Worm (Caenorhabditis elegans) whole organism, late embryonic: Measurements from ENCODE around the gene klp-3.

Experiments used
- C08G9.2 ChIP-seq: sonication (generic microtip); optimal IDR thresholded peaks from 2 replicates; lab custom pipeline; 2016; ENCODE audit warnings: mild to moderate bottlenecking, missing genetic modification characterization, moderate library complexity, missing compliant biosample characterization
- C38D4.7 ChIP-seq: fragments of 200-800 bp; sonication (Bioruptor generic); optimal IDR thresholded peaks from 2 replicates; lab custom pipeline; 2018; ENCODE audit warnings: mild to moderate bottlenecking, missing genetic modification characterization, moderate library complexity, missing compliant biosample characterization
- F13H6.1 ChIP-seq: sonication (generic microtip); optimal IDR thresholded peaks from 2 replicates; lab custom pipeline; 2016; ENCODE audit warnings: missing genetic modification characterization, missing compliant biosample characterization
- K02D7.2 ChIP-seq: sonication (generic microtip); optimal IDR thresholded peaks from 2 replicates; lab custom pipeline; 2017; ENCODE audit warnings: mild to moderate bottlenecking, missing genetic modification characterization, missing compliant biosample characterization
- K09A11.1 ChIP-seq: sonication (generic microtip); optimal IDR thresholded peaks from 2 replicates; lab custom pipeline; 2017; ENCODE audit warnings: antibody characterized with exemption, mild to moderate bottlenecking, missing genetic modification characterization, missing compliant biosample characterization; ENCODE audit not compliant: insufficient read depth
- Y22D7AL.16 ChIP-seq: sonication (generic microtip); optimal IDR thresholded peaks from 2 replicates; lab custom pipeline; 2016; ENCODE audit warnings: missing genetic modification characterization, missing compliant biosample characterization
- ceh-14 ChIP-seq: sonication (generic microtip); optimal IDR thresholded peaks from 2 replicates; lab custom pipeline; 2016; ENCODE audit warnings: missing genotype, missing genetic modification characterization, missing compliant biosample characterization
- ceh-18 ChIP-seq: sonication (generic microtip); optimal IDR thresholded peaks from 2 replicates; lab custom pipeline; 2016; ENCODE audit warnings: missing genetic modification characterization, missing compliant biosample characterization
- ceh-2 ChIP-seq: sonication (generic microtip); optimal IDR thresholded peaks from 2 replicates; lab custom pipeline; 2016; ENCODE audit warnings: missing genotype, missing genetic modification characterization, missing compliant biosample characterization
- ceh-30 ChIP-seq: fragments of 150-350 bp; optimal IDR thresholded peaks from 2 replicates; lab custom pipeline; 2014; ENCODE audit warnings: missing biosample characterization, missing genetic modification characterization
- ceh-31 ChIP-seq: sonication (generic microtip); optimal IDR thresholded peaks from 2 replicates; lab custom pipeline; 2016; ENCODE audit warnings: missing genetic modification characterization, missing compliant biosample characterization
- ceh-34 ChIP-seq: sonication (generic microtip); optimal IDR thresholded peaks from 2 replicates; lab custom pipeline; 2016; ENCODE audit warnings: mild to moderate bottlenecking, missing genetic modification characterization, missing compliant biosample characterization
- ceh-45 ChIP-seq: fragments of 200-800 bp; sonication (Bioruptor generic); IDR thresholded peaks from 2 replicates; pipeline ENCODE4 v1.3.6; 2022; ENCODE audit warnings: missing genetic modification reagents, missing genetic modification characterization, missing compliant biosample characterization
- che-1 ChIP-seq: sonication (generic microtip); optimal IDR thresholded peaks from 2 replicates; lab custom pipeline; 2016; ENCODE audit warnings: mild to moderate bottlenecking, missing genetic modification characterization, missing compliant biosample characterization
- dmd-4 ChIP-seq: sonication (generic microtip); optimal IDR thresholded peaks from 2 replicates; lab custom pipeline; 2016; ENCODE audit warnings: borderline replicate concordance, missing genetic modification characterization, missing compliant biosample characterization
- dve-1 ChIP-seq: sonication (generic microtip); optimal IDR thresholded peaks from 2 replicates; lab custom pipeline; 2017; ENCODE audit warnings: antibody characterized with exemption, mild to moderate bottlenecking, missing genetic modification characterization, missing compliant biosample characterization
- elt-2 ChIP-seq: sonication (generic microtip); optimal IDR thresholded peaks from 2 replicates; lab custom pipeline; 2016; ENCODE audit warnings: missing genetic modification reagents, missing genetic modification characterization, missing compliant biosample characterization
- elt-4 ChIP-seq: sonication (generic microtip); optimal IDR thresholded peaks from 2 replicates; lab custom pipeline; 2016; ENCODE audit warnings: missing genetic modification characterization, missing compliant biosample characterization
- ets-4 ChIP-seq: sonication (generic microtip); optimal IDR thresholded peaks from 2 replicates; lab custom pipeline; 2016; ENCODE audit warnings: missing genetic modification characterization, missing compliant biosample characterization
- fax-1 ChIP-seq: sonication (generic microtip); optimal IDR thresholded peaks from 2 replicates; lab custom pipeline; 2016; ENCODE audit warnings: missing genotype, missing genetic modification characterization, missing compliant biosample characterization
- fkh-6 ChIP-seq: sonication (generic microtip); optimal IDR thresholded peaks from 2 replicates; lab custom pipeline; 2016; ENCODE audit warnings: missing genetic modification characterization, missing compliant biosample characterization
- hlh-15 ChIP-seq: sonication (generic microtip); optimal IDR thresholded peaks from 2 replicates; lab custom pipeline; 2016; ENCODE audit warnings: missing genetic modification characterization, missing compliant biosample characterization
- hlh-8 ChIP-seq: sonication (generic microtip); optimal IDR thresholded peaks from 2 replicates; lab custom pipeline; 2016; ENCODE audit warnings: missing genotype, missing genetic modification characterization, missing compliant biosample characterization
- lim-6 ChIP-seq: sonication (generic microtip); optimal IDR thresholded peaks from 2 replicates; lab custom pipeline; 2016; ENCODE audit warnings: missing genetic modification characterization, missing compliant biosample characterization
- nfya-1 ChIP-seq: sonication (generic microtip); optimal IDR thresholded peaks from 2 replicates; lab custom pipeline; 2017; ENCODE audit warnings: missing genetic modification characterization, mild to moderate bottlenecking, missing compliant biosample characterization, antibody characterized with exemption, moderate library complexity
- pat-9 ChIP-seq: fragments of 200-800 bp; sonication (Bioruptor generic); optimal IDR thresholded peaks from 2 replicates; lab custom pipeline; 2018; ENCODE audit warnings: mild to moderate bottlenecking, missing genetic modification characterization, moderate library complexity, missing compliant biosample characterization
- pros-1 ChIP-seq: fragments of 150-350 bp; optimal IDR thresholded peaks from 2 replicates; lab custom pipeline; 2014; ENCODE audit warnings: missing biosample characterization, missing genetic modification reagents, missing genetic modification characterization
- ref-2 ChIP-seq: sonication (generic microtip); optimal IDR thresholded peaks from 2 replicates; lab custom pipeline; 2016; ENCODE audit warnings: missing genetic modification characterization, missing compliant biosample characterization
- tbx-2 ChIP-seq: sonication (generic microtip); optimal IDR thresholded peaks from 2 replicates; lab custom pipeline; 2016; ENCODE audit warnings: missing genetic modification characterization, missing compliant biosample characterization
- tbx-7 ChIP-seq: sonication (generic microtip); optimal IDR thresholded peaks from 2 replicates; lab custom pipeline; 2016; ENCODE audit warnings: missing genotype, missing genetic modification characterization, missing compliant biosample characterization
- unc-3 ChIP-seq, 2 experiments: fragments of 200-800 bp in 1 of 2; sonication (Bioruptor generic) in 1 of 2; sonication (generic microtip) in 1 of 2; conservative IDR thresholded peaks in 1 of 2; optimal IDR thresholded peaks in 1 of 2; 2 replicates each; pipeline versions ENCODE4 v1.3.6 to Lab custom; 2016 to 2022; ENCODE audit warnings: missing compliant biosample characterization in 2 of 2, missing genetic modification characterization in 2 of 2, missing genetic modification reagents in 1 of 2
- unc-42 ChIP-seq: sonication (generic microtip); optimal IDR thresholded peaks from 2 replicates; lab custom pipeline; 2016; ENCODE audit warnings: missing genotype, missing genetic modification characterization, missing compliant biosample characterization
- unc-55 ChIP-seq: sonication (generic microtip); optimal IDR thresholded peaks from 2 replicates; lab custom pipeline; 2017; ENCODE audit warnings: missing biosample characterization, missing genetic modification reagents, missing genetic modification characterization
- zip-5 ChIP-seq: sonication (generic microtip); optimal IDR thresholded peaks from 2 replicates; lab custom pipeline; 2016; ENCODE audit warnings: missing genetic modification characterization, missing compliant biosample characterization

The klp-3 gene

ce11 chrII:7854942-7855341, 12.8 kb downstream of the klp-3 start, which contains the start of gene mdt-10:
Gene mdt-10 (minus strand): TSS chrII:7855042.
- TF ChIP-seq che-1 (tag; lab: Kevin White, UChicago) (no peak), nfya-1 (tag; lab: Kevin White, UChicago) (no peak), K02D7.2 (tag; lab: Kevin White, UChicago) (no peak), K09A11.1 (no peak), dmd-4 (tag; lab: Kevin White, UChicago) (no peak), pros-1 (tag; lab: Kevin White, UChicago) (no peak)

ce11 chrII:7855619-7856018, 13.5 kb downstream of the klp-3 start, which contains the start of gene mdmh-35:
Gene mdmh-35 (minus strand): TSS chrII:7855719.
- TF ChIP-seq dmd-4 (tag; lab: Kevin White, UChicago): no peak

- TF ChIP-seq ceh-34 (tag; lab: Kevin White, UChicago): peak; percentile 63
- peak; percentile 15 for TF ChIP-seq ceh-18
- TF ChIP-seq ref-2 (tag; lab: Kevin White, UChicago): peak; percentile 51
- TF ChIP-seq unc-3 (GFP tag; conservative IDR thresholded peaks at IDR 0.05; lab: Robert Waterston, UW): no peak
- no peak for TF ChIP-seq unc-3 (tag; optimal IDR thresholded peaks at IDR 0.05; lab: Kevin White, UChicago)
- peak; percentile 27 for TF ChIP-seq F13H6.1 (tag; lab: Kevin White, UChicago)
- peak; percentile 31 for TF ChIP-seq tbx-7 (tag; lab: Kevin White, UChicago)
- TF ChIP-seq tbx-2: peak; percentile 82
- TF ChIP-seq ceh-45 (GFP tag; lab: Robert Waterston, UW): no peak
- TF ChIP-seq hlh-8: peak; percentile 47
- no peak for TF ChIP-seq elt-4
- peak; percentile 55 for TF ChIP-seq ets-4 (tag; lab: Kevin White, UChicago)
- TF ChIP-seq elt-2 (tag; lab: Kevin White, UChicago): peak; percentile 49
- TF ChIP-seq unc-42 (tag; lab: Kevin White, UChicago): peak; percentile 41
- TF ChIP-seq K09A11.1: no peak
- no peak for TF ChIP-seq hlh-15
- TF ChIP-seq ceh-31: peak; percentile 79
- TF ChIP-seq ceh-14 (tag; lab: Kevin White, UChicago): peak; percentile 38
- no peak for TF ChIP-seq lim-6 (tag; lab: Kevin White, UChicago)
- peak; percentile 69 for TF ChIP-seq C08G9.2 (tag; lab: Kevin White, UChicago)
- no peak for TF ChIP-seq C38D4.7 (GFP tag; lab: Kevin White, UChicago)
- peak; percentile 42 for TF ChIP-seq nfya-1 (tag; lab: Kevin White, UChicago)
- peak; percentile 68 for TF ChIP-seq zip-5 (tag; lab: Kevin White, UChicago)
- no peak for TF ChIP-seq fkh-6 (tag; lab: Kevin White, UChicago)
- TF ChIP-seq ceh-2 (tag; lab: Kevin White, UChicago): peak; percentile 65
- peak; percentile 12 for TF ChIP-seq fax-1 (tag; lab: Kevin White, UChicago)
These were observed 15.4 kb downstream of the klp-3 start, which contains the start of the genes cec-3 and T09A5.15 for ce11 chrII:7857485-7858010. Gene cec-3 (minus strand): TSS chrII:7857600. Gene T09A5.15 (plus strand): TSS chrII:7857960.

ce11 chrII:7858101-7858500, 15.9 kb downstream of the klp-3 start, which contains the start of gene sds-22:
Gene sds-22 (plus strand): TSS chrII:7858401.
- TF ChIP-seq ceh-45 (GFP tag; lab: Robert Waterston, UW) (no peak), dve-1 (tag; lab: Kevin White, UChicago) (no peak), unc-55 (GFP tag; lab: Kevin White, UChicago) (no peak), ceh-30 (no peak), ets-4 (tag; lab: Kevin White, UChicago) (no peak), pat-9 (tag; lab: Kevin White, UChicago) (no peak), Y22D7AL.16 (tag; lab: Kevin White, UChicago) (no peak), che-1 (tag; lab: Kevin White, UChicago) (no peak), ceh-34 (tag; lab: Kevin White, UChicago) (no peak)
